Worm (Caenorhabditis elegans): ENCODE data around the gene ZK1251.3.

Gene ZK1251.3

DNA sequence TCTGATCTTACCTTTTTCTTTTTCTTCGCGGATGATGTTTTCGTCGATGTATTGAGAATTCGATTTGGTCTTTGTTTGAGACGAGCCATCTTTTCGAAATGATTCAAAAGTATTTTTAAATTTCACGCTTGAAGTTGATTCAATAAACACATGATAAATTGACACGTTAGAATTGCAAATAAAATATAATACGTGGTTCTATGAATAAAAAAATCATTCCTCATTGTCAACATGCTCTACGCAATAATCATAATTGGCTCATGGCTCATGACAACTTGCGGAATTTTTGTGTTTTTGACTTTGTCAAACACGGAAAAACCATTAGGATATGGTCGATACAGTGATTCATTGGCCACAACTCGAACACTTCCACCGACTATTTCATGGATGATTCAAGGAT, at the start of gene ZK1251.3, which contains the start of gene htas-1:
Gene ZK1251.3, plus strand, starts transcription at position 226 of the 400 bp plus-strand sequence.
Gene htas-1, minus strand, starts transcription at position 101 of the 400 bp plus-strand sequence.
- no peak for TF ChIP-seq unc-62 (GFP tag; optimal IDR thresholded peaks at IDR 0.05)

DNA sequence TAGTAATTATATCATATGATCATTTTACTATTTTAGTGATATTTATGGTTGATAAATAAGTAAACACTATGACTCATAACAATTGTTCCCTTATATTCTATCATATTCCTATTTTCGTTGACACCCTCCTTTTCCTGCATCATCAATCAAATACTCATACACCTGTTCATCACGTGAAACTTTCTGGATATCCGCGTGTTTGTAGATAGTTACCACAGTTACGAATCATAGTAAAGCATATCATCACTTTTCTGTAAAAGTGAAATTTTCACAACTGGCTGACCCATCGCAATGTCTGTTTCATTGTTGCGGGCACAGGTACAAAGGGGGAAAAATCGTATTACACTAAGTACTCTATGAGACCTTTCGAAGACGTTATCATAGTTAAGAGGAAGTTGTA, 49.6 kb upstream of the ZK1251.3 start:
- TF ChIP-seq unc-62 (GFP tag; optimal IDR thresholded peaks at IDR 0.05) = no peak

DNA sequence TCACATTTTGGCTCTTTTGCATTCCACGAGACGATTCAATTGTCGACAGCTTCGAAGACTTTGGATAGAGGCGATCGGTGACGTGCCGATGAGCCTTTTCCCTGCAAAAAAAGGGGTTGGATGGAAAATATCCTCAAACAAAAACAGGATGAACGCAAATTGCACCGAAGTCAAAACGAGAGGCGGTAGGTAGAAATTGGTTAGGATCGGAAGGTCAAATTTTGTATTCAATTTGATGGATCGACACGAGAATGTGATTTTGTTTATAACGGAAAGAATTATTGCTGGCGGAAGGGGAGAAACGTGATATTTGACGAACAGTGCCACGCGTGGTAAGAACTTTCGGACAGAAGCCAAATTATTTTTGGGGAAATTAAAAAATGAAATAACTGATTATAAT, 48.6 kb upstream of the ZK1251.3 start, which contains the start of gene mca-1:
Gene mca-1, minus strand, starts transcription at position 101 of the 400 bp plus-strand sequence.
- TF ChIP-seq unc-62 (GFP tag; optimal IDR thresholded peaks at IDR 0.05) = no peak

DNA sequence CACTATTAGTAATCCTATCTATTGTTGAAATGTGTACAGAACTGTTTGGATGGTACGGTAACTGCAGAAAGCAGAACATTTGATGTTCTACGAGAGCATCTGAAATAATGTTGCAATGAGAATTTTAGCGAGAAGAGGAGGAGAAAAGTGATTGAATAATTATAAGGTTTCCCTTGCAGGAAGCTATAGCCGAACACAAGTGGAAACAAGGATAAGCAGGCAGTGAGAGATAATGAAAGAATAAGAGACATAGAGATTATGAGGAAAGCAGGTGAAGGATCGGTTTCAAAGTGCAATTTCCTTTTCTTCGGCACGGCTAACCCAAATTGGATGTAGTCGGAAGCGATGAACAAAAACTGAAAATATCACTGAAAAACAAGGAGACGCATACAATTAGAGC, 41.5 kb upstream of the ZK1251.3 start, which contains the start of gene del-2:
Gene del-2, minus strand, starts transcription at position 101 of the 400 bp plus-strand sequence.
- no peak for TF ChIP-seq unc-62 (GFP tag; optimal IDR thresholded peaks at IDR 0.05)

DNA sequence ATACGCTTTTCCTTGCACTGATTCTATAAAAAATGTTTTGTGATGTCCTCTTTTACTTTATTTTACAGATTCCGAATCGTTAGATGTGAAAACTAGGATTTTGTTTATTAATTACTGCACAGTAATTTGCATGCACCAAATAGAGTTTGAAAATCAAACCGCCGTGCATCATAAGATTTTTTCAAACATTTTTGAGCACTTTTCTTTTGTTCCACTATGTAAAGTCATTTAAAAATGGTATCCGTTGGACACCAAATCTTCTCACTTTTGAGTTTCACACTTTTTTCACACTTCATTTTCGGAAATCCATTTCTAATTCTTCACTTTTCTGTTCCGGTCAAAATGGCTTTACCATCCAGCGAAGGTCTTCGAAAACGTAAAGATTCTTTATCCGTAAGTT, 40.3 kb upstream of the ZK1251.3 start, which contains the start of gene degl-2:
Gene degl-2, plus strand, starts transcription at position 301 of the 400 bp plus-strand sequence.
- TF ChIP-seq unc-62 (GFP tag; optimal IDR thresholded peaks at IDR 0.05) = no peak

DNA sequence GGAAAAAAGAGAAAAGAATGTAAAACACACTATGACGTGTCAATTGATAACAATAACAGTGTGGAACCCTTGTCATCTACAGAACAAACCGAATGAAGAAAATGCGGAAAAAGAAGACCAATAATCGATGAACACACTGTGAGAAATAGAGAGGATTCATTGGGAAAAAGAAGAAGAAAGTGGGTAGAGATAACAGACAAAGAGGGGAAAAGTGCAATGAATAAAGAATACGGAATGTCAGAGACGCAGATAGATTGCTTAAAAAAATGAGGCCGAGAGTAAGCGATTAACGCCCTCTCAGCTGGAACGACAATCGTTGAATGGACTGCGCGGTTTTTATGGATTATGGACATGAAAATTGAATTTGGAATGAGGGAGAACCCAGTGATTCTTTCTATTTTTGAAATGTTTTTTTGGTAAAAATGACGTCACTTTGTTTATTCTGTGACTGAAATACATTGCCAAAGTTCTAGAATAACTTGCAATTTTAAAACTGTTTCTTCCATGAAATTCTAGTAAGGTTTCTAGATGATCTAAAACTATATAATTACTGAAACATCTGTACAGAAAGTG, 35.6 kb upstream of the ZK1251.3 start, which contains the start of gene amph-1:
Gene amph-1, minus strand, starts transcription at position 85 of the 573 bp plus-strand sequence.
- TF ChIP-seq unc-62 (GFP tag; optimal IDR thresholded peaks at IDR 0.05) = no peak

DNA sequence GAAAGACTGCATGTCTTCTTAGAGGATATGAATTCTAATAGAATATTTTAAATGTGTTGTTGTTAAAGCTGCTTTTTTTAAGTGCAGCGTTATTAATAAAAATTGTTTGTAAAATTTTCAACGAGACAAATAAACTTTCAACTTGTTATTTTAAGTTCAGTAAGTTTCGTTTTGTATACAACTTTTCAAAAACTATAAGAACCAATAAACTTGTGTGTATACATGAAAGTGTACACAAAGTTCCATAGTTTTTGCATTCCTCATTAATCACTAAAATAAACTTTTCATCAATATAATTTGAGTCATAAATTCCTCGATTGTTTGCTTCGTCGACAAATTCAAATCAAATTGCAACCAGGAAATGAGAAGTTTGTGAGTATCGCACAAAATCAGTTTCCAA, 34.8 kb upstream of the ZK1251.3 start, which contains the start of gene srm-3:
Gene srm-3, plus strand, starts transcription at position 301 of the 400 bp plus-strand sequence.
- no peak for TF ChIP-seq unc-62 (GFP tag; optimal IDR thresholded peaks at IDR 0.05)

DNA sequence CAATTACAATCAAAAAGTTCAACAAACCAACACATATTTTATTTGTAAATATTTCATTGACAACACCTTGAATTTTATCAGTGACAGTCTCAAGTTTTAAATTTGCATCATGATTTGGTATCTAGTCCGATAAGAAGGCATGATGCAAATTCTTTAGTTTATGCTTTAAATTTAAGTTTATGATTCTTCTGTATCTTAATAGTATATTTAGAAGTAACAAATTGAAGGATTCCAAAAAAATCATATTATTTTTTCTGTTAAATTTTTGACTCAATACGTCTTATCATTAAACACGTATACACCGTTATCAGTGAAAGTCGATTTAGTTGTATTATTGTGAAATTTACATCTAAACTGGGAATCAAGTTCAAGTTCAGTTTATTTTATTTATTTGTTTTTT, 32.2 kb upstream of the ZK1251.3 start, which contains the start of gene chca-1:
Gene chca-1, plus strand, starts transcription at position 161 of the 400 bp plus-strand sequence.
- TF ChIP-seq unc-62 (GFP tag; optimal IDR thresholded peaks at IDR 0.05) = no peak

DNA sequence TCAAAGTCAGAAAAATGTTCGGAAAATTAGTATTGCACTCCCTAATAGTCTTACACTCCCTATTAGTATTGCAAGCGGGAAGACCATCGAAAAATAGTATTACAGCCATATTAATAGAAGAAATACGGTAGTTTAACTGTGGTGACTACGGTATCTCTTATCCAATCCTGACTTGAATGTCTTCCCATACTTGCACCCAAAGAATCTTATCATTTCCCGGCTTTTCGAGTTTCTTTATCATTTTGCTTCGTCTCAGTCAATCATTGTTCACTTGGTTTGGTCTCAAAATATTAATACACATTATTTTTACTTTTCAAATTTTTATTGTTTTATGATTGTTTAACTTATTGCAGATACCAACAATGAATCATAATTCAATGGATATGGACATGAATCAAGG, 30.3 kb upstream of the ZK1251.3 start, which contains the start of gene F58G6.3:
Gene F58G6.3, plus strand, starts transcription at position 352 of the 400 bp plus-strand sequence.
- TF ChIP-seq unc-62 (GFP tag; optimal IDR thresholded peaks at IDR 0.05) = no peak

DNA sequence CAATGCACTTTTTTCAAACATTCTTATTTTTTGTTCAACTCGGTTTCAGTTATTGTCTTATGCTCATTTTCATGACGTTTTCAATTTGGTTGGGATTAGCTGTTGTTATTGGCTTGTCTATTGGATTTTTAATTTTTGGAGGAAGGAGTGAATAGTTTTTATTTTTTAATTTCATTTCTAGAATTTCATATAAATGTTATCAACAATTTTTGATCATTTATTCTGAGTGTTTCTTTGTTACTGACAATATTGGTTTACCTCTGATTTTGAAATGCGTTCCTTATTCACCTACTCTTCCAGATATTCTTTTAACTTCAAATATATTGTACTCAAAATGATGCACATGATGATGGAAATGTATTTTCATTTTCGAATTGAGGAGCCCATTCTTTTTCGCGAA, 29.4 kb upstream of the ZK1251.3 start, which contains the start of gene F58G6.7:
Gene F58G6.7, plus strand, starts transcription at position 301 of the 400 bp plus-strand sequence.
- no peak for TF ChIP-seq unc-62 (GFP tag; optimal IDR thresholded peaks at IDR 0.05)

DNA sequence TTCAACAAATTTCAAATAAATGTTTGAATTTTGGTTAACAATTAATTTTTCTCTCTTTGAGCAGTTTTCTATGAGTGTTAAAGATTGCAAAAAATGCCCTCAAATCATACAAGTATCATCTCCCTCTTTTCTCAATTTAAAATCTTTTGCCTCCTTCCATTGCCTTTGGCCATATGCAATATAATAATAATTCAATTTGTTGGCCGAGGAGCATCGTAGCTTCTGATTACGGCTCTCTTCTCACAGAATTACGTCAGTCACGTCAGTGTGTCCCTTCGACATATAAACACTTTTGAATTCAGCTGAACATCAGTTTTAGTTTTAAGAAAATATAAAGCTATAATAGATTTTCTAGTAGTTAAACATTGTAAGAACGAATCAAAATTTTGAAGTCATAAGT, 27.9 kb upstream of the ZK1251.3 start:
- no peak for TF ChIP-seq unc-62 (GFP tag; optimal IDR thresholded peaks at IDR 0.05)

DNA sequence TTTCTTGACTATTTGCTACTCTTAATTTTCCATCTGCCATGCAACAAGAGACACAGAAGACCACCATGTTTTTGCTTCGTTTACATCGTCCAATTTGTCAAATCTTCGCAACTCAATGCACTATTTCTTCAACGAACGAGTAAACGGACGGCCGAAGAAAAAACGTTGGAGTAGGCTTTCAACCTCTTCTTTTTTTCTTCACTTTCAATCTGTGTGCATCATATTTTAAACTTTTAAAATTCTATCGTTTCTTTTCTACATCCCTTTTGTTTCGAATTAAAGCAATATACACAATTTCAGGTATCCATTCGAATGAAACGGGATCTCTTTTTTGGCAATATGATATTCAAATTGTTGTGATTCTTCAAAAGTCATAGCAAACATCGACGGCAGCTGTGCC, 25.7 kb upstream of the ZK1251.3 start, which contains the start of gene acc-1:
Gene acc-1, plus strand, starts transcription at position 301 of the 400 bp plus-strand sequence.
- no peak for TF ChIP-seq unc-62 (GFP tag; optimal IDR thresholded peaks at IDR 0.05)

DNA sequence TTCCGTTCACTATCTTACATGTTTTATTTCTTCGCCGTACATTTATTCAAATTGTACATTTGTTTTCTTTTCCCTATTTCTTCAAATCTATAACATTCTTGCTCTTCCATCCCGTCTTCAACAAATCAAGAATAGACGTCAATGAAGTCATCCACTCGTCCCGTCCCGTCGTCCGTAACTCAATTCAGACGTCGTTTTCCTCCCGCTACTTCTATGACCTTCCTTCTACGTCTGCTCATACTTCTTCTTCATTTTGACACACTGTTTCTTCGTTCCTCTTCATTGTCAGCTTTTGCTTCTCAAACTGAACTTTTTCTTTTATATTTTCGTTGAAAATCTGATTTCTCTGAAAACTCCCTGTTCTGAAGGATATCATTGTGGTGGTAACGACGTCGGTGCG, 23.5 kb upstream of the ZK1251.3 start:
- TF ChIP-seq unc-62 (GFP tag; optimal IDR thresholded peaks at IDR 0.05) = no peak

DNA sequence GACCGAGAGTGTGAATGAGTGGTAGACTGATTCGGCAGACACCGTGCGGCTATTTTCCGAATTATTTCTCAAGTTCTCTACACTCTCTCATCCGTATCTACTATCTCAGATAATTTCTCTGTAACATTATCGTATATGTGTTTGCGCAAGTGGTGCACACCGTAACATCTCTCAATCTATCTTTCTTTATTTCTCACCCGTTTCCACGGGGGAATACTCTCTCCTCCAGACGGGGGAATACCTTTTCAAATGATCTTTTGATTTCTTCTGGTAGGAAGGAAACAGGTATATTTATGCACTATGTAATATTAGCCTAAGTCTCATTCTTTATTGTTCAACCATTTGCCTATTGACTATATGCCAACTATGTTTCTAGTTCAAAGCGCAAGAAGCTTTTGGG, 16.4 kb upstream of the ZK1251.3 start:
- no peak for TF ChIP-seq unc-62 (GFP tag; optimal IDR thresholded peaks at IDR 0.05)

DNA sequence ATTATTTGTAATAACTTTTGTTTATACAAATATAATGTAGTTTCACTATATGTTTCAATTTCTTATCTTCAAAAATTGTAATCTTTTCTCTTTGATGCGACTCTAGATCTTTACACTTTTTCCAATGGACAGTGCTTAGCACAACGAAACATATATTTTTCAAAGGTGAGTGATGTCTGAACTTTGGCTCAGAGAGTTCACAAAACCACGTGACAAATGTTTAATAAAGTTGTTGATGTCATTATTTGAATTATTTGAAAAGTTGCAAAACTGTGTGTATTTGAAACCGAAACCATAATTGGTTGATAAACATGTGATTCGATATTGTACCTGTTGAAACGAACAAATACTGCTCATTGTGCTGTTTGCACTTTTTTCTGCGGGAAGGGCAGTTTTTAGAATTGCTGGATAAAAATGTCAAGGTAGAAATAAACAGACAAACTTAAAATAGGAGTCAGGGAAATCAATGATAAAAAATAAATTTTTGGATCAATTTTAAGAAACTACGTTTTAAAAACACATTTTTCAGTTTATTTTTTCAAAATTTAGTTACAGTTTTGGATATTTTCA, 15.3 kb upstream of the ZK1251.3 start:
- TF ChIP-seq unc-62 (GFP tag; optimal IDR thresholded peaks at IDR 0.05) = no peak

DNA sequence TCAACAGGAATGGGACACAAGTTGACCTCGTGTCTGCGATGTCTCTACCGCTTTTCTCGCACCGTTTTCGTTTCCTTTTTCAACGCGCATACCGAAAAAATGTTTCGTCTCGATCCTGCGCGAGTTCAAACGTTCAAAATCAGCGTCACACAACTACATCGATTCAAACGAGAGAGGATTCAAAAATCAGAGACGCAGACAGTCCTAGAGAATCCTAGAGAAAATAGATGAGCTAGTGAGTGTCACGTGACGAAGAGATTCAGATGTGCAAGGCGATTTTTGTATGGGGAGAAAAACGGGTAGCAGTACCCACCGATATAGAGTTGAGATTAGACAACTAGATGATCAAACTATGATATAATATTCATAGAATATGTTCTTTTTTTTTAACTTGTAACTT, 13.5 kb upstream of the ZK1251.3 start:
- TF ChIP-seq unc-62 (GFP tag; optimal IDR thresholded peaks at IDR 0.05) = no peak

Data from whole organism, dauer.